Worm (Caenorhabditis elegans) whole organism, L4/young adult: ENCODE data around the gene fars-3.

Source experiments
- W03F9.2 ChIP-seq: fragments of 150-350 bp; optimal IDR thresholded peaks from 2 replicates; lab custom pipeline; 2014; ENCODE audit warnings: missing biosample characterization, missing genetic modification characterization
- dao-5 ChIP-seq: sonication (generic microtip); optimal IDR thresholded peaks from 2 replicates; lab custom pipeline; 2016; ENCODE audit warnings: missing genotype, missing genetic modification characterization, moderate library complexity, missing compliant biosample characterization
- him-1 ChIP-seq: sonication (generic microtip); optimal IDR thresholded peaks from 2 replicates; lab custom pipeline; 2016; ENCODE audit warnings: missing genotype, missing genetic modification reagents, missing genetic modification characterization, missing compliant biosample characterization

- TF ChIP-seq dao-5 (tag; lab: Kevin White, UChicago): no peak
- no peak for TF ChIP-seq W03F9.2
- no peak for TF ChIP-seq him-1
Observed at ce11 chrII:8431954-8432353, 32.7 kb upstream of the fars-3 start, which contains the start of gene acp-2.
